Fruit fly (Drosophila melanogaster) whole organism, adult: ENCODE measurements around the gene byn.
A peak's percentile ranks its signal among the peaks of the same experiment; 100 is the strongest.

Experiments used
- CG11617 ChIP-seq: fragments of 200-800 bp; sonication (Bioruptor generic); optimal IDR thresholded peaks from 2 replicates; lab custom pipeline; 2017; ENCODE audit warnings: mild to moderate bottlenecking, missing biosample characterization, missing genetic modification reagents, missing genetic modification characterization
- CG12768 ChIP-seq: fragments of 200-800 bp; sonication (Bioruptor generic); optimal IDR thresholded peaks from 2 replicates; lab custom pipeline; 2017; ENCODE audit warnings: missing biosample characterization, missing genetic modification characterization, mild to moderate bottlenecking, moderate library complexity, missing genetic modification reagents
- CG14711 ChIP-seq: fragments of 200-800 bp; sonication (Bioruptor generic); optimal IDR thresholded peaks from 2 replicates; lab custom pipeline; 2018; ENCODE audit warnings: missing biosample characterization, mild to moderate bottlenecking, missing genetic modification characterization, moderate library complexity
- CG1620 ChIP-seq: fragments of 200-800 bp; sonication (Bioruptor generic); optimal IDR thresholded peaks from 2 replicates; lab custom pipeline; 2016; ENCODE audit warnings: missing biosample characterization, missing genetic modification characterization
- CG33017 ChIP-seq: fragments of 200-800 bp; sonication (Bioruptor generic); optimal IDR thresholded peaks from 2 replicates; lab custom pipeline; 2018; ENCODE audit warnings: missing biosample characterization, mild to moderate bottlenecking, missing genetic modification characterization, moderate library complexity
- CG5204 ChIP-seq: fragments of 200-800 bp; sonication (Bioruptor generic); optimal IDR thresholded peaks from 2 replicates; lab custom pipeline; 2016; ENCODE audit warnings: missing biosample characterization, missing genetic modification characterization
- CG7045 ChIP-seq: fragments of 200-800 bp; sonication (Bioruptor generic); optimal IDR thresholded peaks from 2 replicates; lab custom pipeline; 2017; ENCODE audit warnings: missing biosample characterization, mild to moderate bottlenecking, missing genetic modification characterization
- CG7101 ChIP-seq: fragments of 200-800 bp; sonication (Bioruptor generic); optimal IDR thresholded peaks from 2 replicates; lab custom pipeline; 2018; ENCODE audit warnings: missing biosample characterization, mild to moderate bottlenecking, missing genetic modification characterization, moderate library complexity
- Clk ChIP-seq: fragments of 200-800 bp; sonication (Bioruptor generic); optimal IDR thresholded peaks from 2 replicates; lab custom pipeline; 2017; ENCODE audit warnings: missing biosample characterization, missing genetic modification characterization
- Crg-1 ChIP-seq: fragments of 200-800 bp; sonication (Bioruptor generic); optimal IDR thresholded peaks from 2 replicates; lab custom pipeline; 2016; ENCODE audit warnings: missing biosample characterization, missing genetic modification characterization
- Hr96 ChIP-seq: fragments of 200-800 bp; sonication (Bioruptor generic); optimal IDR thresholded peaks from 2 replicates; lab custom pipeline; 2016; ENCODE audit warnings: missing biosample characterization, missing genetic modification characterization
- Mnt ChIP-seq: fragments of 200-800 bp; sonication (Bioruptor generic); optimal IDR thresholded peaks from 2 replicates; lab custom pipeline; 2016; ENCODE audit warnings: missing biosample characterization, mild to moderate bottlenecking, missing genetic modification characterization
- bab1 ChIP-seq: fragments of 200-800 bp; sonication (Bioruptor generic); optimal IDR thresholded peaks from 3 replicates; lab custom pipeline; 2019; ENCODE audit warnings: missing biosample characterization, mild to moderate bottlenecking, missing genetic modification characterization, moderate library complexity
- cic ChIP-seq: fragments of 200-800 bp; sonication (Bioruptor generic); optimal IDR thresholded peaks from 2 replicates; lab custom pipeline; 2017; ENCODE audit warnings: missing biosample characterization, mild to moderate bottlenecking, missing genetic modification characterization, moderate library complexity
- cnc ChIP-seq, 2 experiments: fragments of >200 bp; optimal IDR thresholded peaks; 2 replicates each; lab custom pipeline; 2017
- kay ChIP-seq: fragments of 200-800 bp; sonication (Bioruptor generic); peaks from one replicate; lab custom pipeline; 2016; ENCODE audit warnings: missing biosample characterization, missing genetic modification characterization, borderline replicate concordance
- ovo ChIP-seq: fragments of 200-800 bp; sonication (Bioruptor generic); optimal IDR thresholded peaks from 2 replicates; lab custom pipeline; 2016; ENCODE audit warnings: missing biosample characterization, missing genetic modification characterization
- pad ChIP-seq: fragments of 200-800 bp; sonication (Bioruptor generic); optimal IDR thresholded peaks from 3 replicates; lab custom pipeline; 2017; ENCODE audit warnings: missing biosample characterization, missing genetic modification characterization, mild to moderate bottlenecking, moderate library complexity, missing genetic modification reagents
- tj ChIP-seq: fragments of 200-800 bp; sonication (Bioruptor generic); optimal IDR thresholded peaks from 3 replicates; lab custom pipeline; 2017; ENCODE audit warnings: missing biosample characterization, mild to moderate bottlenecking, missing genetic modification characterization, moderate library complexity
- toe ChIP-seq: fragments of 200-800 bp; sonication (Bioruptor generic); optimal IDR thresholded peaks from 2 replicates; lab custom pipeline; 2016; ENCODE audit warnings: missing biosample characterization, missing genetic modification characterization

byn gene

dm6 chr3L:11921213-11921612 lies 6.3 kb upstream of the byn start, which contains the start of gene CG11588:
CG11588 (plus strand) TSS chr3L:11921513.
- no peak for TF ChIP-seq CG11617 (GFP tag; lab: Kevin White, UChicago)
- no peak for TF ChIP-seq tj
- no peak for TF ChIP-seq CG14711 (tag; lab: Kevin White, UChicago)
- TF ChIP-seq cic (GFP tag; lab: Kevin White, UChicago): no peak
- TF ChIP-seq CG33017 (tag; lab: Kevin White, UChicago): no peak
- no peak for TF ChIP-seq CG7045 (GFP tag; lab: Kevin White, UChicago)
- TF ChIP-seq toe (GFP tag; lab: Kevin White, UChicago): no peak
- no peak for TF ChIP-seq pad (GFP tag; lab: Kevin White, UChicago)
- no peak for TF ChIP-seq Clk (GFP tag; lab: Kevin White, UChicago)
- no peak for TF ChIP-seq CG5204 (GFP tag; lab: Kevin White, UChicago)
- no peak for TF ChIP-seq Mnt (GFP tag; lab: Kevin White, UChicago)
- no peak for TF ChIP-seq Crg-1
- no peak for TF ChIP-seq cnc (optimal IDR thresholded peaks at IDR 0.05; lab: Kevin White, UChicago)
- no peak for TF ChIP-seq kay (GFP tag; lab: Kevin White, UChicago)
- TF ChIP-seq bab1 (GFP tag; lab: Kevin White, UChicago): no peak
- TF ChIP-seq CG1620 (GFP tag; lab: Kevin White, UChicago): no peak
- no peak for TF ChIP-seq ovo (GFP tag; lab: Kevin White, UChicago)

DNA sequence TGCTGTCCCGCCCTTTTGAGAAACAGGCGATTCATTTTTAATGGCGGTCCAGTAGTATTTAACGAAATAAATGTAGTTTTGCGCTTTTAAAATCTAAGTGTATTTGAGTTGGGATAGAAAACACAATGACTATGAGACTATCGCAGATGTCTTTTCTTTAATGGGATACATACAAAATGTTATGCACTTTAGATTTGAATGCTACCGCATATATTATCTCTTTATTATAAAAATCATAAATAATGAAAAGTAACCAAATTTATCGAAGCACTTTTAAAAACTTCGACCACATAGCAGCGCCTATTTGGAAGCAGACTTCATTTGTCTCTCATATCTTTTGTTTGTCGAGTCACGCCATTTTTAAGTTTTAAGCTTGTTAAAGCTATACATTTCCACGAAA lies 2.8 kb upstream of the byn start, which contains the start of gene SdhAL:
Gene SdhAL, minus strand, starts transcription at position 101 of the 400 bp plus-strand sequence.
- TF ChIP-seq Hr96 (no peak), kay (GFP tag; lab: Kevin White, UChicago) (peak; percentile 2), CG12768 (GFP tag; lab: Kevin White, UChicago) (no peak)

DNA sequence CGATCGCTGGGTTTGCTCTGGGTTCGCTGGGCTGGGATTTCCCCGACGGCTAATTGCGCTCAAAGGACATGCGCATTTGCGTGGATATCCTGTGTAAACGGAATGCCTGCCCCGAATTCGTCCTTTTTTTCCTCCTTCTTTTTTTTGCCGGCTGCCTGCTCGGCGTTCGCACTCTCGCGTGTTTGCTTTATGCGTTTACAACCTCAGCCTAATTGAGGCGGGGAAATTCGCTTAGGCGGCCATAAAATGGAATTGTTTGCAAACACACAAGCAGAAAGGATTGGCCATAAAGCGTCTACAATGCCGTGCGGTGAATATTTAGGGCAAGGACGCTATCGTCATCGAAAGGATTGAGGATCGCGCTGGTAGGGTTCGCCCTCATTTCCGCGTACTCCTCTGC lies 2.1 kb upstream of the byn start:
- TF ChIP-seq CG5204 (GFP tag; lab: Kevin White, UChicago): no peak
- TF ChIP-seq ovo (GFP tag; lab: Kevin White, UChicago): no peak
- TF ChIP-seq CG14711 (tag; lab: Kevin White, UChicago): no peak
- TF ChIP-seq Clk (GFP tag; lab: Kevin White, UChicago): no peak
- no peak for TF ChIP-seq kay (GFP tag; lab: Kevin White, UChicago)
- no peak for TF ChIP-seq pad (GFP tag; lab: Kevin White, UChicago)
- no peak for TF ChIP-seq cnc (optimal IDR thresholded peaks at IDR 0.05; lab: Kevin White, UChicago)
- TF ChIP-seq CG11617 (GFP tag; lab: Kevin White, UChicago): no peak
- no peak for TF ChIP-seq Mnt (GFP tag; lab: Kevin White, UChicago)
- TF ChIP-seq CG7045 (GFP tag; lab: Kevin White, UChicago): no peak
- no peak for TF ChIP-seq Crg-1
- no peak for TF ChIP-seq CG12768 (GFP tag; lab: Kevin White, UChicago)
- no peak for TF ChIP-seq CG1620 (GFP tag; lab: Kevin White, UChicago)
- TF ChIP-seq toe (GFP tag; lab: Kevin White, UChicago): no peak

DNA sequence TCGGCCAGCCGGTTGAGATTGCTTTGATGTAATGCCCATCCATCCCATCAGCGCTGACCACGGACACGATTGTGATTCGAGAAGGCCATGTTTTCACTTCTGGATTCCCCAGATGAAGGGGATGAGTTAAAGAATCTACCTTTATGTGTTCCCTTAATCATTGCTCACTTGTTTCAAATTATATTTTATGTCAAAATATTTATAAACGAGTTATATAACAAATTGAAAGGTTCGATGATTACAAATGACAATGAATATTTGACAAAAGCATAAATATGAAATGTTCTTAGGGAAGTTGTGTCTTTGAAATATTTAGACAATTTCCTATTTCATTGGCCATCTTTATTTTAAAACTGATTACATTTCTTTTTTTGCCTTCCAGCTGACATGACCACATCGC lies 4.1 kb downstream of the byn start:
- TF ChIP-seq CG33017 (tag; lab: Kevin White, UChicago) (no peak), Hr96 (no peak), CG11617 (GFP tag; lab: Kevin White, UChicago) (no peak)

DNA sequence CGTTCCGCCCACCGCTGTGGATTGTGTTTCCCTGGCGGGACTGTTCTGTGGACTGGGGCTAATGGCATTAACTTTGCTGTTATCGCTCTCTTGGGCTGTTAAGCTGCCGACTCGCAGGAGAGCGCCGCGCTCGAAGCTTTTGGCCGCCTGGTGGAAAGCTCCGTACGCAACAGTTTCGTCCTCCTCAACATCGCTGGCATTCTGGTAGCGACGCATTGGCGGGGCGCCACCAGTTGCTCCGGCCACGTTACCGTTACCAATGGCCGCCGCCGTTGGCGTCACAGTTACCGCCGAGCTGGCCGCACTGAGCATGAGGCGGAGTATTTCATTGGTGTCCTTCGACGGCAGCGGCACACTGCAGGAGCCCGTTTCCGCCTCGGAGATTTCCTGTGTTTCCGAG lies 9.8 kb downstream of the byn start:
- no peak for TF ChIP-seq tj
- TF ChIP-seq Clk (GFP tag; lab: Kevin White, UChicago): no peak
- TF ChIP-seq cic (GFP tag; lab: Kevin White, UChicago): no peak

DNA sequence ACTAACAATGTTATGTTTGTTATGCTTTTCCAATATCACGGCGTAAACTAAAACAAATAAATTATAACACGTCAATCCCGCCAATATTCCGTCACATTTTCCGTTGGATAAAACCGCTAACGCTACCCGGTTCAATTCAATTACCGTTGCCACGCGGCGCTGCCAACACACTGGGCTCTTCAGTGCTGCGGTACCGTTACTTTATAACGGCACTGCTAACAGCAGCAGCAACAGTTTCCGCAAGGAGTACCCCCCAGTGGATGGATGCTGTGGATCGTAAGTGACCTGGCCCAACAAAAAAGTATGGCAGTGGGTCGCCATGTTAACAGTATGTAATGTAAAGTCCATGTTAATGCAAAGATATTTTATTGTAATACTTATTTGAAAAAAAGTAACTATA lies 11.2 kb downstream of the byn start, which contains the start of gene CG44837:
Gene CG44837, minus strand, starts transcription at position 157 of the 400 bp plus-strand sequence.
- TF ChIP-seq cic (GFP tag; lab: Kevin White, UChicago): no peak
- no peak for TF ChIP-seq kay (GFP tag; lab: Kevin White, UChicago)
- TF ChIP-seq Clk (GFP tag; lab: Kevin White, UChicago): no peak
- no peak for TF ChIP-seq CG1620 (GFP tag; lab: Kevin White, UChicago)
- no peak for TF ChIP-seq CG7101 (tag; lab: Kevin White, UChicago)
- TF ChIP-seq ovo (GFP tag; lab: Kevin White, UChicago): peak; percentile 66

- TF ChIP-seq cic (GFP tag; lab: Kevin White, UChicago) (no peak), tj (no peak)
Measured at dm6 chr3L:11941612-11942011, 14.1 kb downstream of the byn start, which contains the start of gene Rpt4R. Rpt4R (plus strand) TSS chr3L:11941912.

DNA sequence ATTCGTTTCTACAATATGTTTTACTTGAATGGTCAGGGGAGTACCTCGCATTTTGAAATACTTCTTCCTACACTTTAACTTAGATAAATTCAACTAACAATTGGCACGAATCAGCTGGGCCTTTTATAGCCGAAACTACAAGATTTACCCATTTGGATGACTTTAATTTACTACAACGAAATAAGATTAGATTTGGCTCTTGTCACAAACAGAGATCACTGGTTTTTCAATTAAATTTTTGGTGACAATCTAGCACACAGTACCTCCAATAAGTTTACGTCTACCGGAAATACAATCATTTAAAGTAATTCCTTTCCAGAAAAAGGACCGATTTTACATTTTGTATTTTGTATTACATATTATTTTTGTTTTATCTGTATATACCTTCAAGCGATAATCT lies 17.3 kb downstream of the byn start, which contains the start of gene CG5883:
Gene CG5883, minus strand, starts transcription at position 101 of the 400 bp plus-strand sequence.
- no peak for TF ChIP-seq CG33017 (tag; lab: Kevin White, UChicago)
- no peak for TF ChIP-seq kay (GFP tag; lab: Kevin White, UChicago)
- no peak for TF ChIP-seq CG11617 (GFP tag; lab: Kevin White, UChicago)
- TF ChIP-seq bab1 (GFP tag; lab: Kevin White, UChicago): no peak
- no peak for TF ChIP-seq toe (GFP tag; lab: Kevin White, UChicago)
- TF ChIP-seq Clk (GFP tag; lab: Kevin White, UChicago): no peak
- TF ChIP-seq cnc (optimal IDR thresholded peaks at IDR 0.05; lab: Kevin White, UChicago): no peak
- no peak for TF ChIP-seq CG5204 (GFP tag; lab: Kevin White, UChicago)
- no peak for TF ChIP-seq CG12768 (GFP tag; lab: Kevin White, UChicago)
- no peak for TF ChIP-seq Mnt (GFP tag; lab: Kevin White, UChicago)
- TF ChIP-seq cic (GFP tag; lab: Kevin White, UChicago): no peak
- no peak for TF ChIP-seq CG14711 (tag; lab: Kevin White, UChicago)
- TF ChIP-seq CG1620 (GFP tag; lab: Kevin White, UChicago): no peak
- no peak for TF ChIP-seq Hr96
- TF ChIP-seq ovo (GFP tag; lab: Kevin White, UChicago): no peak
- no peak for TF ChIP-seq CG7045 (GFP tag; lab: Kevin White, UChicago)
